Worm (Caenorhabditis elegans) whole organism, L4 larva: Measurements from ENCODE around the gene clec-78.

Source experiments
- F26F4.8 ChIP-seq: fragments of 200-800 bp; sonication (Bioruptor generic); conservative IDR thresholded peaks from 2 replicates; pipeline ENCODE4 v1.3.6; 2022; ENCODE audit warnings: missing genetic modification characterization, missing compliant biosample characterization
- F37D6.2 ChIP-seq: sonication (generic microtip); optimal IDR thresholded peaks from 2 replicates; lab custom pipeline; 2016; ENCODE audit warnings: mild to moderate bottlenecking, missing genetic modification characterization, missing compliant biosample characterization
- F44E2.7 ChIP-seq: fragments of 200-800 bp; sonication (Bioruptor generic); IDR thresholded peaks from 2 replicates; pipeline ENCODE4 v2.1.2; 2022; ENCODE audit warnings: missing genetic modification characterization, missing compliant biosample characterization
- F49E8.2 ChIP-seq: sonication (generic microtip); optimal IDR thresholded peaks from 2 replicates; lab custom pipeline; 2016; ENCODE audit warnings: missing compliant biosample characterization, mild to moderate bottlenecking, missing genetic modification characterization, borderline replicate concordance
- T26A8.4 ChIP-seq: fragments of 200-800 bp; sonication (Bioruptor generic); IDR thresholded peaks from 2 replicates; pipeline ENCODE4 v1.3.6; 2022; ENCODE audit warnings: missing genetic modification characterization, missing compliant biosample characterization
- Y75B8A.6 ChIP-seq: fragments of 200-800 bp; sonication (Bioruptor generic); IDR thresholded peaks from 2 replicates; pipeline ENCODE4 v1.3.6; 2022; ENCODE audit warnings: missing genetic modification reagents, missing genetic modification characterization, missing compliant biosample characterization
- ZK546.5 ChIP-seq, 2 experiments: sonication (generic microtip); optimal IDR thresholded peaks; 2 replicates each; lab custom pipeline; 2017; ENCODE audit warnings: missing biosample characterization in 2 of 2, missing genetic modification characterization in 2 of 2
- aha-1 ChIP-seq: fragments of 150-350 bp; peaks from one replicate; lab custom pipeline; 2014; ENCODE audit warnings: missing biosample characterization, missing genetic modification characterization
- ama-1 ChIP-seq: fragments of 150-350 bp; optimal IDR thresholded peaks from 2 replicates; lab custom pipeline; 2014; ENCODE audit warnings: inconsistent platforms, mixed read lengths
- arid-1 ChIP-seq: fragments of 200-800 bp; sonication (Bioruptor generic); conservative IDR thresholded peaks from 2 replicates; pipeline ENCODE4 v1.3.6; 2022; ENCODE audit warnings: missing genetic modification reagents, missing genetic modification characterization, missing compliant biosample characterization
- ceh-28 ChIP-seq: fragments of 150-350 bp; optimal IDR thresholded peaks from 2 replicates; lab custom pipeline; 2014; ENCODE audit warnings: missing biosample characterization, missing genetic modification reagents, missing genetic modification characterization
- ceh-44 ChIP-seq: fragments of 200-800 bp; sonication (Bioruptor generic); IDR thresholded peaks from 2 replicates; pipeline ENCODE4 v1.3.6; 2022; ENCODE audit warnings: missing genetic modification reagents, missing genetic modification characterization, missing compliant biosample characterization
- ctbp-1 ChIP-seq: fragments of 200-800 bp; sonication (Bioruptor generic); IDR thresholded peaks from 2 replicates; pipeline ENCODE4 v1.3.6; 2022; ENCODE audit warnings: missing genetic modification reagents, missing genetic modification characterization, missing compliant biosample characterization
- daf-19 ChIP-seq: fragments of 200-800 bp; sonication (Bioruptor generic); conservative IDR thresholded peaks from 2 replicates; pipeline ENCODE4 v1.3.6; 2022; ENCODE audit warnings: missing genetic modification characterization, missing compliant biosample characterization
- duxl-1 ChIP-seq: sonication (generic microtip); optimal IDR thresholded peaks from 2 replicates; lab custom pipeline; 2016; ENCODE audit warnings: mild to moderate bottlenecking, missing genetic modification characterization, moderate library complexity, missing compliant biosample characterization; ENCODE audit not compliant: poor library complexity
- egl-27 ChIP-seq: sonication (generic microtip); optimal IDR thresholded peaks from 3 replicates; lab custom pipeline; 2017; ENCODE audit warnings: missing biosample characterization, missing genetic modification reagents, missing genetic modification characterization
- gei-8 ChIP-seq: fragments of 200-800 bp; sonication (Bioruptor generic); optimal IDR thresholded peaks from 2 replicates; lab custom pipeline; 2018; ENCODE audit warnings: mild to moderate bottlenecking, missing genetic modification characterization, missing compliant biosample characterization
- hlh-11 ChIP-seq: fragments of 200-800 bp; sonication (Bioruptor generic); optimal IDR thresholded peaks from 2 replicates; lab custom pipeline; 2018; ENCODE audit warnings: mild to moderate bottlenecking, missing genetic modification characterization, missing compliant biosample characterization
- hmg-1.1 ChIP-seq: fragments of 200-800 bp; sonication (Bioruptor generic); IDR thresholded peaks from 2 replicates; pipeline ENCODE4 v1.3.6; 2022; ENCODE audit warnings: missing genetic modification reagents, missing genetic modification characterization, missing compliant biosample characterization
- lin-13 ChIP-seq: fragments of 150-350 bp; optimal IDR thresholded peaks from 2 replicates; lab custom pipeline; 2014; ENCODE audit warnings: missing biosample characterization, missing genetic modification reagents, missing genetic modification characterization
- lin-38 ChIP-seq: fragments of 200-800 bp; sonication (Bioruptor generic); IDR thresholded peaks from 2 replicates; pipeline ENCODE4 v1.3.6; 2022; ENCODE audit warnings: missing genetic modification reagents, missing genetic modification characterization, missing compliant biosample characterization
- lsy-2 ChIP-seq, 2 experiments: fragments of 150-350 bp in 1 of 2; sonication (generic microtip) in 1 of 2; optimal IDR thresholded peaks; 2 replicates each; lab custom pipeline; 2014 to 2017; ENCODE audit warnings: missing biosample characterization in 2 of 2, missing genetic modification characterization in 2 of 2
- madf-5 ChIP-seq, 2 experiments: fragments of 200-800 bp; sonication (Bioruptor generic); IDR thresholded peaks; 2 replicates each; pipeline ENCODE4 v1.3.6; 2022; ENCODE audit warnings: missing compliant biosample characterization in 2 of 2, missing genetic modification characterization in 2 of 2
- madf-9 ChIP-seq: fragments of 200-800 bp; sonication (Bioruptor generic); conservative IDR thresholded peaks from 2 replicates; pipeline ENCODE4 v1.3.6; 2022; ENCODE audit warnings: missing genetic modification reagents, missing genetic modification characterization, missing compliant biosample characterization
- mep-1 ChIP-seq: fragments of 150-350 bp; sonication (generic microtip); optimal IDR thresholded peaks from 3 replicates; lab custom pipeline; 2014; ENCODE audit warnings: missing biosample characterization, missing genetic modification characterization
- mxl-2 ChIP-seq: fragments of 200-800 bp; sonication (Bioruptor generic); conservative IDR thresholded peaks from 2 replicates; pipeline ENCODE4 v1.3.6; 2022; ENCODE audit warnings: missing genetic modification reagents, missing genetic modification characterization, missing compliant biosample characterization
- nhr-237 ChIP-seq: sonication (generic microtip); optimal IDR thresholded peaks from 2 replicates; lab custom pipeline; 2017; ENCODE audit warnings: missing biosample characterization, missing genetic modification characterization
- nhr-41 ChIP-seq: fragments of 200-800 bp; sonication (Bioruptor generic); IDR thresholded peaks from 2 replicates; pipeline ENCODE4 v1.3.6; 2022; ENCODE audit warnings: missing genetic modification reagents, missing genetic modification characterization, missing compliant biosample characterization
- nhr-42 ChIP-seq: fragments of 200-800 bp; sonication (Bioruptor generic); IDR thresholded peaks from 2 replicates; pipeline ENCODE4 v1.3.6; 2022; ENCODE audit warnings: missing genetic modification characterization, missing compliant biosample characterization
- nhr-48 ChIP-seq: sonication (generic microtip); optimal IDR thresholded peaks from 2 replicates; lab custom pipeline; 2016; ENCODE audit warnings: mild to moderate bottlenecking, missing genetic modification characterization, missing compliant biosample characterization
- nhr-6 ChIP-seq: fragments of 150-350 bp; optimal IDR thresholded peaks from 2 replicates; lab custom pipeline; 2014; ENCODE audit warnings: missing biosample characterization, missing genetic modification characterization
- nhr-77 ChIP-seq: fragments of 150-350 bp; optimal IDR thresholded peaks from 2 replicates; lab custom pipeline; 2014; ENCODE audit warnings: missing biosample characterization, missing genetic modification characterization
- pqm-1 ChIP-seq: sonication (generic microtip); optimal IDR thresholded peaks from 2 replicates; lab custom pipeline; 2017; ENCODE audit warnings: missing biosample characterization, missing genetic modification characterization
- saeg-2 ChIP-seq: fragments of 200-800 bp; sonication (Bioruptor generic); IDR thresholded peaks from 2 replicates; pipeline ENCODE4 v1.3.6; 2022; ENCODE audit warnings: missing genetic modification reagents, missing genetic modification characterization, missing compliant biosample characterization
- sdz-12 ChIP-seq: fragments of 200-800 bp; sonication (Bioruptor generic); optimal IDR thresholded peaks from 2 replicates; lab custom pipeline; 2018; ENCODE audit warnings: mild to moderate bottlenecking, missing genetic modification characterization, missing compliant biosample characterization
- set-16 ChIP-seq: fragments of 200-800 bp; sonication (Bioruptor generic); IDR thresholded peaks from 2 replicates; pipeline ENCODE4 v1.3.6; 2022; ENCODE audit warnings: missing genetic modification reagents, missing genetic modification characterization, missing compliant biosample characterization
- snpc-1.2 ChIP-seq: fragments of 200-800 bp; sonication (Bioruptor generic); IDR thresholded peaks from 2 replicates; pipeline ENCODE4 v1.3.6; 2022; ENCODE audit warnings: missing genetic modification reagents, missing genetic modification characterization, missing compliant biosample characterization
- spr-1 ChIP-seq: sonication (generic microtip); optimal IDR thresholded peaks from 2 replicates; lab custom pipeline; 2016; ENCODE audit warnings: mild to moderate bottlenecking, missing genetic modification characterization, missing compliant biosample characterization
- unc-130 ChIP-seq: sonication (generic microtip); optimal IDR thresholded peaks from 2 replicates; lab custom pipeline; 2016; ENCODE audit warnings: missing genetic modification reagents, missing genetic modification characterization, missing compliant biosample characterization
- unc-62 ChIP-seq, 3 experiments: fragments of 150-350 bp in 1 of 3; sonication (generic microtip); optimal IDR thresholded peaks in 2 of 3; peaks in 1 of 3; 1 replicate in 1 of 3; 2 replicates in 2 of 3; lab custom pipeline; 2014 to 2017; ENCODE audit warnings: missing biosample characterization in 3 of 3, missing genetic modification characterization in 3 of 3, missing genetic modification reagents in 3 of 3, missing genotype in 1 of 3
- zfp-3 ChIP-seq: fragments of 200-800 bp; sonication (Bioruptor generic); conservative IDR thresholded peaks from 2 replicates; pipeline ENCODE4 v1.3.6; 2022; ENCODE audit warnings: missing genetic modification reagents, missing genetic modification characterization, missing compliant biosample characterization
- zip-11 ChIP-seq: fragments of 200-800 bp; sonication (Bioruptor generic); IDR thresholded peaks from 2 replicates; pipeline ENCODE4 v1.3.6; 2022; ENCODE audit warnings: missing genetic modification characterization, missing compliant biosample characterization
- ztf-11 ChIP-seq: fragments of 150-350 bp; optimal IDR thresholded peaks from 2 replicates; lab custom pipeline; 2014; ENCODE audit warnings: missing biosample characterization, missing genetic modification characterization
- ztf-7 ChIP-seq: fragments of 150-350 bp; optimal IDR thresholded peaks from 2 replicates; lab custom pipeline; 2014; ENCODE audit warnings: missing biosample characterization, missing genetic modification characterization

The clec-78 gene

DNA sequence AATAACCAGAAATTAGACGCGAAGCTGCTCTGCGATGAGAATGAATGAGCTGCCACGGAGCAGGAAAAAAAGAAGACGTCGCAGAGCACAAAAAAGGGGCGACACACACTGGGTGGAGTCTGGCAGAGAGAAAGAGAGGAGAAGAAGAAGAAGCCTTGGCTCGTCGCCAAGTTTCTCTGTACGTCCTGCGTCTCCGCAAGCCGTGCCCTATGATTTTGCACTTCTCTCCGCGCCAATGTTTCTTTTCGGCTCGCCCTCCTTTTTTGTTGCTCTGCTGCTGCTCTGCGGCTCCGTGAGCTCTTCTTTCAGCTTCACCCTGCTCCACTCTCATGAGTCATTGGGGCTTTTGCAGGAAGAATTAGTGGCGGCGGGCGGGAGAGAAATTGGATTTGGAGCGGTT lies 46.0 kb downstream of the clec-78 start, which contains the start of gene hlh-30 (continued):
- TF ChIP-seq spr-1 (tag; lab: Kevin White, UChicago) (no peak), aha-1 (peak; percentile 82), F49E8.2 (tag; lab: Kevin White, UChicago) (no peak), lsy-2 (tag; optimal IDR thresholded peaks at IDR 0.05; lab: Kevin White, UChicago) (peak in 1 of 2 experiments; percentile 71), F37D6.2 (tag; lab: Kevin White, UChicago) (peak; percentile 68), madf-9 (GFP tag; lab: Robert Waterston, UW) (0 out of 2 replicates have a peak, but pooled peaks have one; percentile 37), lin-38 (GFP tag; lab: Robert Waterston, UW) (peak; percentile 38; the same call in 1 of the 2 replicates), T26A8.4 (no peak), nhr-48 (tag; lab: Kevin White, UChicago) (peak; percentile 20)

DNA sequence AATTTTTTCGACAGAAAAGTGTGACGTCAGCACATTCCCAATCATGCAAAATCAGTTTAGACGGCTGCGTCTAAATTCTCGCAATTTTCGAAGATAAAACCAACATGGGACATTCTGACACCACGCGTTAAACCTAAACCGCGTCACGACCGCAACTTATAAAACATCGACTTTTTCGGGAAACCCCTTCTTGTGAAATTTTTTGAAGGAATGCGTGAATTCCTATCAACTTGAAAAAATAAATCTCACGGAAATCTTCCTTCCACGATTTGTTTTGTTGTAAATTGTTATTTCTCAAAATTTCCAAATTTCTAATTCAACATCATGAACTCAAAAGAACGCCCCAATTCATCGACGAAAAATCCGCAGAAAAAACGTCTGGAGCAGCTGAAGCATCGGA lies 51.1 kb downstream of the clec-78 start, which contains the start of gene F35F11.2:
Gene F35F11.2, plus strand, starts transcription at position 301 of the 400 bp plus-strand sequence.
- no peak for TF ChIP-seq nhr-237 (tag; lab: Kevin White, UChicago)
- no peak for TF ChIP-seq unc-130 (GFP tag; lab: Kevin White, UChicago)
- TF ChIP-seq spr-1 (tag; lab: Kevin White, UChicago), result no peak
- TF ChIP-seq ceh-44 (GFP tag; lab: Robert Waterston, UW), result no peak
- no peak for TF ChIP-seq unc-62 (GFP tag; optimal IDR thresholded peaks at IDR 0.05 in 1 of 2; lab: Kevin White, UChicago)
- no peak for TF ChIP-seq unc-62 (tag; optimal IDR thresholded peaks at IDR 0.05; lab: Kevin White, UChicago)
- no peak for TF ChIP-seq daf-19 (GFP tag; lab: Robert Waterston, UW)
- no peak for TF ChIP-seq mep-1
- no peak for TF ChIP-seq hlh-11 (tag; lab: Kevin White, UChicago)
- TF ChIP-seq, all 104 proteins: peak for 0

DNA sequence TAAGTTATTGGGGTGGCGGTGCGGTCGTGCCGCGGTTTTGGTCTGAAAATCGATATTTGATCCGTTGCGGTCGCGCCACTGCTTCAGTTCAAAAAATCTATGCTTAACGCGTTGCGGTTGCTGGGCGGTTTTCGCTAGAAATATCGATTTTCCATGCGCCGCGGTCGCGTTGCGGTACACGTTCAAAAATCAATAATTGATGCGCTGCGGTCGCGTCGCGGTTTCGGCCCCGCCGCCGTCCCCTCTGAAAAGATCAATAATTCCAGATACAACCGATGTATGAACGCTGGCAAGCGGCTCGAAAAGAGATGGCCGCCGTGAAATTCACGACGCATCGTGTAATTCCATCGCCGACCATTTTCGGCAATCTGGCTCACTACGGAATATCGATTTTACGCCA lies 52.1 kb downstream of the clec-78 start:
- TF ChIP-seq set-16 (GFP tag; lab: Robert Waterston, UW) (peak; percentile 23; the same call in 1 of the 2 replicates), lin-13 (GFP tag; lab: Kevin White, UChicago) (no peak), F26F4.8 (GFP tag; lab: Robert Waterston, UW) (no peak), ceh-28 (tag; lab: Kevin White, UChicago) (peak; percentile 61), pqm-1 (tag; lab: Kevin White, UChicago) (no peak), ama-1 (lab: Kevin White, UChicago) (no peak)

DNA sequence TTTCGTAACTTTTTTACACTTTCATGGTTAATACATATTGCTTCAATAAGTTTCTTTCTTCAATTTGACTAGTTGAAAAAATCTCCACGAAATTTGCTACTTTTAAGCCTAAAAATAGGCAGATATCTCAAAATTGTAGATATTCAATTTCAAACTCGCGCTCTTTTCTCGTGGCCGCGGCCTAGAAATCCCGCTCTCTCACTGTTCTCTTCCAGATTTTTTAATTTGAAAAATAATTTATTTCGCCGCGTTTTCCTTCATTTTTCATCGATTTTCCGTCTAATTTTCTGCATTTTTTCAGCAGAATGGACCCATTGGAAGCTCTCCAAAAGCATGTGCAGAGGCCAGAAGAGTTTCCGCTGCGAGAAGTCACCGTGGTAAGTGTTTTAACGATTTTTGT lies 53.4 kb downstream of the clec-78 start, which contains the start of gene cdc-73:
Gene cdc-73, plus strand, starts transcription at position 302 of the 400 bp plus-strand sequence.
- TF ChIP-seq sdz-12 (GFP tag; lab: Kevin White, UChicago) (no peak), ceh-44 (GFP tag; lab: Robert Waterston, UW) (no peak), ZK546.5 (tag; optimal IDR thresholded peaks at IDR 0.05; lab: Kevin White, UChicago) (no peak), duxl-1 (tag; lab: Kevin White, UChicago) (peak; percentile 21), ctbp-1 (GFP tag; lab: Robert Waterston, UW) (no peak), egl-27 (tag; lab: Kevin White, UChicago) (no peak), saeg-2 (GFP tag; lab: Robert Waterston, UW) (no peak), unc-130 (GFP tag; lab: Kevin White, UChicago) (peak; percentile 79), nhr-41 (GFP tag; lab: Robert Waterston, UW) (no peak), ztf-11 (no peak), Y75B8A.6 (GFP tag; lab: Robert Waterston, UW) (no peak), mxl-2 (GFP tag; lab: Robert Waterston, UW) (no peak), nhr-6 (peak; percentile 5), hlh-11 (tag; lab: Kevin White, UChicago) (no peak), madf-5 (GFP tag; IDR thresholded peaks at IDR 0.05; lab: Robert Waterston, UW) (no peak), snpc-1.2 (no peak), F49E8.2 (tag; lab: Kevin White, UChicago) (no peak), ztf-7 (tag; lab: Kevin White, UChicago) (no peak), gei-8 (GFP tag; lab: Kevin White, UChicago) (no peak), zfp-3 (GFP tag; lab: Robert Waterston, UW) (no peak), spr-1 (tag; lab: Kevin White, UChicago) (no peak), set-16 (GFP tag; lab: Robert Waterston, UW) (no peak), nhr-77 (tag; lab: Kevin White, UChicago) (no peak), zip-11 (no peak), F44E2.7 (GFP tag; lab: Robert Waterston, UW) (no peak), arid-1 (no peak), nhr-42 (GFP tag; lab: Robert Waterston, UW) (no peak), T26A8.4 (no peak), F26F4.8 (GFP tag; lab: Robert Waterston, UW) (no peak), hmg-1.1 (0 out of 2 replicates have a peak, but pooled peaks have one; percentile 21)
